Fruit fly (Drosophila melanogaster) whole organism, wandering third instar larva: Measurements from ENCODE around the gene Polr3E.
A peak's percentile ranks its signal among the peaks of the same experiment; 100 is the strongest.

Source experiments
- CG32264 ChIP-seq: fragments of 200-800 bp; sonication (Bioruptor generic); optimal IDR thresholded peaks from 2 replicates; lab custom pipeline; 2016; ENCODE audit warnings: missing biosample characterization, missing genetic modification characterization
- CrebA ChIP-seq: fragments of 200-800 bp; sonication (Bioruptor generic); optimal IDR thresholded peaks from 2 replicates; lab custom pipeline; 2016; ENCODE audit warnings: missing biosample characterization, mild to moderate bottlenecking, missing genetic modification characterization, borderline replicate concordance
- GATAd ChIP-seq: sonication (Bioruptor generic); optimal IDR thresholded peaks from 2 replicates; lab custom pipeline; 2016; ENCODE audit warnings: missing biosample characterization, missing genetic modification characterization
- HLH106 ChIP-seq: fragments of 200-800 bp; optimal IDR thresholded peaks from 3 replicates; lab custom pipeline; 2019; ENCODE audit warnings: missing biosample characterization, mild to moderate bottlenecking, missing genetic modification characterization, moderate library complexity
- Hnf4 ChIP-seq: fragments of 200-800 bp; sonication (Bioruptor generic); optimal IDR thresholded peaks from 2 replicates; lab custom pipeline; 2016; ENCODE audit warnings: missing biosample characterization, mild to moderate bottlenecking, missing genetic modification characterization
- Hr78 ChIP-seq: fragments of >200 bp; optimal IDR thresholded peaks from 2 replicates; lab custom pipeline; 2017; ENCODE audit warnings: missing biosample characterization, missing genetic modification characterization
- Jra ChIP-seq: sonication (Bioruptor generic); optimal IDR thresholded peaks from 2 replicates; lab custom pipeline; 2016; ENCODE audit warnings: missing biosample characterization, missing genetic modification characterization
- Mio ChIP-seq: sonication (Bioruptor generic); optimal IDR thresholded peaks from 2 replicates; lab custom pipeline; 2016; ENCODE audit warnings: missing biosample characterization, missing genetic modification characterization
- Myc ChIP-seq: fragments of >200 bp; optimal IDR thresholded peaks from 2 replicates; lab custom pipeline; 2017
- OdsH ChIP-seq: fragments of 200-800 bp; sonication (Bioruptor generic); optimal IDR thresholded peaks from 2 replicates; lab custom pipeline; 2016; ENCODE audit warnings: missing biosample characterization, mild to moderate bottlenecking, missing genetic modification characterization
- Rel ChIP-seq, 2 experiments: fragments of 200-800 bp; sonication (Bioruptor generic) in 1 of 2; optimal IDR thresholded peaks; 2 replicates in 1 of 2; 3 replicates in 1 of 2; lab custom pipeline; 2016 to 2019; ENCODE audit warnings: mild to moderate bottlenecking in 2 of 2, missing biosample characterization in 2 of 2, missing genetic modification characterization in 2 of 2, moderate library complexity in 1 of 2
- Sp1 ChIP-seq: fragments of 200-800 bp; sonication (Bioruptor generic); optimal IDR thresholded peaks from 3 replicates; lab custom pipeline; 2019; ENCODE audit warnings: missing biosample characterization, mild to moderate bottlenecking, missing genetic modification characterization, moderate library complexity
- Vsx2 ChIP-seq: fragments of 200-300, 225-300 bp; sonication (Bioruptor generic); optimal IDR thresholded peaks from 2 replicates; lab custom pipeline; 2018; ENCODE audit warnings: missing biosample characterization, missing genetic modification characterization; ENCODE audit not compliant: partially characterized antibody
- br ChIP-seq: fragments of 200-800 bp; sonication (Bioruptor generic); optimal IDR thresholded peaks from 2 replicates; lab custom pipeline; 2016; ENCODE audit warnings: missing biosample characterization, missing genetic modification characterization
- brk ChIP-seq: fragments of 200-800 bp; sonication (Bioruptor generic); optimal IDR thresholded peaks from 2 replicates; lab custom pipeline; 2016; ENCODE audit warnings: missing biosample characterization, mild to moderate bottlenecking, missing genetic modification characterization
- dl ChIP-seq, 2 experiments: fragments of 175-275, 200-275 bp in 1 of 2; fragments of 200-275 bp in 1 of 2; sonication (Bioruptor generic); optimal IDR thresholded peaks; lab custom pipeline; 2018; ENCODE audit warnings: mild to moderate bottlenecking in 2 of 2, missing biosample characterization in 2 of 2, missing genetic modification characterization in 2 of 2, moderate library complexity in 2 of 2; ENCODE audit not compliant: partially characterized antibody in 2 of 2, insufficient read depth in 1 of 2
- dmrt93B ChIP-seq: fragments of 200-800 bp; sonication (Bioruptor generic); optimal IDR thresholded peaks from 2 replicates; lab custom pipeline; 2018; ENCODE audit warnings: missing biosample characterization, mild to moderate bottlenecking, missing genetic modification characterization
- dsf ChIP-seq: sonication (Bioruptor generic); optimal IDR thresholded peaks from 2 replicates; lab custom pipeline; 2016; ENCODE audit warnings: missing biosample characterization, missing genetic modification characterization, borderline replicate concordance
- ey ChIP-seq: fragments of 200-800 bp; sonication (Bioruptor generic); optimal IDR thresholded peaks from 2 replicates; lab custom pipeline; 2016; ENCODE audit warnings: missing biosample characterization, missing genetic modification characterization
- foxo ChIP-seq, 2 experiments: fragments of 200-800 bp; sonication (Bioruptor generic); optimal IDR thresholded peaks; 2 replicates in 1 of 2; 3 replicates in 1 of 2; lab custom pipeline; 2016 to 2017; ENCODE audit warnings: missing biosample characterization in 2 of 2, missing genetic modification characterization in 2 of 2
- fru ChIP-seq: fragments of 200-800 bp; sonication (Bioruptor generic); optimal IDR thresholded peaks from 3 replicates; lab custom pipeline; 2016; ENCODE audit warnings: missing biosample characterization, mild to moderate bottlenecking, missing genetic modification characterization
- h ChIP-seq: fragments of 200-800 bp; sonication (Bioruptor generic); optimal IDR thresholded peaks from 3 replicates; lab custom pipeline; 2016; ENCODE audit warnings: missing biosample characterization, mild to moderate bottlenecking, missing genetic modification characterization
- lola ChIP-seq: fragments of >200 bp; optimal IDR thresholded peaks from 2 replicates; lab custom pipeline; 2017; ENCODE audit warnings: missing biosample characterization, missing genetic modification characterization
- psq ChIP-seq: fragments of 200-800 bp; sonication (Bioruptor generic); optimal IDR thresholded peaks from 3 replicates; lab custom pipeline; 2017; ENCODE audit warnings: missing biosample characterization, mild to moderate bottlenecking, missing genetic modification characterization, moderate library complexity
- rgr ChIP-seq: fragments of 200-800 bp; sonication (Bioruptor generic); optimal IDR thresholded peaks from 3 replicates; lab custom pipeline; 2016; ENCODE audit warnings: missing biosample characterization, mild to moderate bottlenecking, missing genetic modification characterization
- sage ChIP-seq: fragments of 200-800 bp; sonication (Bioruptor generic); optimal IDR thresholded peaks from 2 replicates; lab custom pipeline; 2016; ENCODE audit warnings: missing biosample characterization, mild to moderate bottlenecking, missing genetic modification characterization
- tai ChIP-seq: sonication (Bioruptor generic); optimal IDR thresholded peaks from 2 replicates; lab custom pipeline; 2016; ENCODE audit warnings: missing biosample characterization, missing genetic modification characterization
- usp ChIP-seq: fragments of >200 bp; optimal IDR thresholded peaks from 2 replicates; lab custom pipeline; 2017; ENCODE audit warnings: missing biosample characterization, missing genetic modification characterization
- woc ChIP-seq: sonication (Bioruptor generic); optimal IDR thresholded peaks from 2 replicates; lab custom pipeline; 2016; ENCODE audit warnings: missing biosample characterization, mild to moderate bottlenecking, missing genetic modification characterization

Polr3E gene

dm6 chr3L:20990231-20990630, 41.4 kb upstream of the Polr3E start:
- TF ChIP-seq OdsH: peak; percentile 38
- TF ChIP-seq Sp1: peak; percentile 49
- TF ChIP-seq dmrt93B (GFP tag; lab: Kevin White, UChicago): no peak
- no peak for TF ChIP-seq Myc
- TF ChIP-seq CrebA (GFP tag; lab: Kevin White, UChicago): no peak
- peak; percentile 44 for TF ChIP-seq HLH106 (tag; lab: Kevin White, UChicago)
- TF ChIP-seq GATAd (GFP tag; lab: Kevin White, UChicago): no peak
- TF ChIP-seq brk (GFP tag; lab: Kevin White, UChicago): peak; percentile 9
- peak; percentile 47 for TF ChIP-seq rgr (GFP tag; lab: Kevin White, UChicago)
- no peak for TF ChIP-seq dl (GFP tag; optimal IDR thresholded peaks at IDR 0.05; lab: Kevin White, UChicago; ENCODE audit: insufficient read depth in 1 of 2, partially characterized antibody in 2 of 2)
- no peak for TF ChIP-seq sage (GFP tag; lab: Kevin White, UChicago)
- no peak for TF ChIP-seq ey (GFP tag; lab: Kevin White, UChicago)
- no peak for TF ChIP-seq usp (GFP tag; lab: Kevin White, UChicago)
- TF ChIP-seq psq (GFP tag; lab: Kevin White, UChicago): peak; percentile 42
- no peak for TF ChIP-seq tai (GFP tag; lab: Kevin White, UChicago)
- peak in 1 of 2 experiments; percentile 42 for TF ChIP-seq foxo (GFP tag; optimal IDR thresholded peaks at IDR 0.05; lab: Kevin White, UChicago)

- no peak for TF ChIP-seq h (GFP tag; lab: Kevin White, UChicago)
Measured at dm6 chr3L:20991373-20991772, 40.3 kb upstream of the Polr3E start, which contains the start of gene CG12984. Gene CG12984, plus strand, starts transcription at chr3L:20991673.

- no peak for TF ChIP-seq usp (GFP tag; lab: Kevin White, UChicago)
- no peak for TF ChIP-seq ey (GFP tag; lab: Kevin White, UChicago)
- TF ChIP-seq lola: no peak
- TF ChIP-seq fru (GFP tag; lab: Kevin White, UChicago): no peak
- no peak for TF ChIP-seq br (GFP tag; lab: Kevin White, UChicago)
- TF ChIP-seq GATAd (GFP tag; lab: Kevin White, UChicago): no peak
- no peak for TF ChIP-seq dmrt93B (GFP tag; lab: Kevin White, UChicago)
- no peak for TF ChIP-seq Hr78
- TF ChIP-seq Hnf4 (GFP tag; lab: Kevin White, UChicago): no peak
- TF ChIP-seq HLH106 (tag; lab: Kevin White, UChicago): no peak
- no peak for TF ChIP-seq Jra (GFP tag; lab: Kevin White, UChicago)
- TF ChIP-seq Mio (GFP tag; lab: Kevin White, UChicago): no peak
- no peak for TF ChIP-seq foxo (GFP tag; optimal IDR thresholded peaks at IDR 0.05; lab: Kevin White, UChicago)
- TF ChIP-seq sage (GFP tag; lab: Kevin White, UChicago): no peak
Measured at dm6 chr3L:20999639-21000038, 32.0 kb upstream of the Polr3E start.

- TF ChIP-seq psq (GFP tag; lab: Kevin White, UChicago) (peak; percentile 83), Hnf4 (GFP tag; lab: Kevin White, UChicago) (no peak), tai (GFP tag; lab: Kevin White, UChicago) (no peak), usp (GFP tag; lab: Kevin White, UChicago) (no peak), Rel (GFP tag; optimal IDR thresholded peaks at IDR 0.05; lab: Kevin White, UChicago) (no peak), Rel (tag; optimal IDR thresholded peaks at IDR 0.05; lab: Kevin White, UChicago) (no peak), HLH106 (tag; lab: Kevin White, UChicago) (no peak)
Measured at dm6 chr3L:21007364-21008254, 24.0 kb upstream of the Polr3E start.

dm6 chr3L:21008255-21008815, 23.3 kb upstream of the Polr3E start:
- TF ChIP-seq CG32264 (GFP tag; lab: Kevin White, UChicago) (no peak), woc (GFP tag; lab: Kevin White, UChicago) (peak; percentile 24), psq (GFP tag; lab: Kevin White, UChicago) (peak; percentile 49), dsf (GFP tag; lab: Kevin White, UChicago) (no peak), Hr78 (no peak), sage (GFP tag; lab: Kevin White, UChicago) (no peak), ey (GFP tag; lab: Kevin White, UChicago) (peak; percentile 26), Vsx2 (GFP tag; lab: Kevin White, UChicago) (no peak)
